Worm (Caenorhabditis elegans): ENCODE results near the gene srsx-9.

DNA sequence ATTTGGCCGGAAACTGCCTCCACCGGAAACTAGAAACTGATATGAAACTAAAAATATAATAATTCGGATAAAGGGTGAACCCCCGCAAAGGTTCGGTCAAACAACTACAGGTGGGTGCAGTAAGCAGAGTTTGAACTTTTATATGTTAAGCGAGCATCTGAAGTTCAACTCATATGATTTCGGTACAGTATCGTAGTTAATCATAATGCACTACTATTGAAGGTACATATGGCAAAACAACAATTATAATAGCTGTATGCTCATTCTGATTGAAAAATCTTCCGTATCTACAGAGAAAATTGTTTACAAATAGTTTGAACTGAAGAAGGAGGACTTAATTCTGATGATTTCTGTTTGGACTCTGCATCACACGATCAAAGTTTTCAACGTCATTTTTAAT is 39.6 kb downstream of the srsx-9 start:
- TF ChIP-seq ceh-82 (tag; optimal IDR thresholded peaks at IDR 0.05) (no peak), pha-4 (GFP tag; IDR thresholded peaks at IDR 0.05) (no peak), pha-4 (tag; optimal IDR thresholded peaks at IDR 0.05) (no peak), ceh-20 (GFP tag; IDR thresholded peaks at IDR 0.05) (no peak), F44E2.7 (GFP tag; IDR thresholded peaks at IDR 0.05) (no peak), snpc-4 (tag; optimal IDR thresholded peaks at IDR 0.05) (no peak), fos-1 (tag; optimal IDR thresholded peaks at IDR 0.05) (no peak), skn-1 (tag; optimal IDR thresholded peaks at IDR 0.05) (no peak), mdl-1 (tag; optimal IDR thresholded peaks at IDR 0.05) (no peak), madf-9 (GFP tag; conservative IDR thresholded peaks at IDR 0.05) (no peak), nhr-28 (tag; optimal IDR thresholded peaks at IDR 0.05) (no peak)
